Worm (Caenorhabditis elegans) whole organism, L4 larva: ENCODE measurements around the gene acr-5.

Experiments
- fos-1 ChIP-seq: fragments of 150-350 bp; optimal IDR thresholded peaks from 2 replicates; lab custom pipeline; 2014; ENCODE audit warnings: missing biosample characterization, missing genetic modification characterization
- mep-1 ChIP-seq: fragments of 150-350 bp; sonication (generic microtip); optimal IDR thresholded peaks from 3 replicates; lab custom pipeline; 2014; ENCODE audit warnings: missing biosample characterization, missing genetic modification characterization

DNA sequence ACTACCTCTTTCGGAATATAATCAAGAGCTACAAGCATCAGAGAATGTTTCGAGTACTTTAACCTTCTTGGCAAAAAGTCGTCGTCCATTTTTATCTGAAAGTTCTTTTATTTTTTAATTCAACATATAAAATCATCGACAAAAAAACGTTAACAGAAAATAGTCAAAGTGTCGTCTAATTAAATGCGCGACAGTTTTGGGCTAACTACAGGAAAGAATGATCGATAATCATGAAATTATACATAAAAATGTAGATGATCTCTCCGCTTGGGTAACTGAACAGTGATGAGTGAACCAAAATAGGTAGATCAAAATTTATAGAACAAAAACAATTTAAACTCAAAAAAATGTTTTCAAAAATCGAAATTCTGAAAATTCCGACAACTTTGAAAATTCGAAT lies 43.9 kb upstream of the acr-5 start, which contains the start of gene C09E7.8:
- no peak for TF ChIP-seq fos-1 (tag; lab: Kevin White, UChicago)
- no peak for TF ChIP-seq mep-1 (tag; lab: Kevin White, UChicago)
